Worm (Caenorhabditis elegans) whole organism, midembryonic: ENCODE data around the gene Y57E12AR.1.
"Not testable (repeated sequence)": the region's sequence is repeated elsewhere in the genome, so short reads cannot be mapped to it uniquely, and the experiment has no call there.

Source experiments
- T22C8.4 ChIP-seq: fragments of 200-800 bp; sonication (Bioruptor generic); IDR thresholded peaks from 2 replicates; pipeline ENCODE4 v1.3.6; 2022; ENCODE audit warnings: missing genetic modification characterization, missing compliant biosample characterization
- cog-1 ChIP-seq: sonication (generic microtip); optimal IDR thresholded peaks from 2 replicates; lab custom pipeline; 2016; ENCODE audit warnings: missing genetic modification characterization, missing compliant biosample characterization
- flt-1 ChIP-seq: fragments of 200-800 bp; sonication (Bioruptor generic); IDR thresholded peaks from 2 replicates; pipeline ENCODE4 v1.3.6; 2022; ENCODE audit warnings: missing genetic modification characterization, missing compliant biosample characterization
- klf-2 ChIP-seq: fragments of 200-800 bp; sonication (Bioruptor generic); conservative IDR thresholded peaks from 2 replicates; pipeline ENCODE4 v1.3.6; 2022; ENCODE audit warnings: missing genetic modification reagents, missing genetic modification characterization, missing compliant biosample characterization
- med-1 ChIP-seq: sonication (generic microtip); optimal IDR thresholded peaks from 2 replicates; lab custom pipeline; 2017; ENCODE audit warnings: missing genetic modification characterization, mild to moderate bottlenecking, missing compliant biosample characterization, antibody characterized with exemption, missing genetic modification reagents; ENCODE audit not compliant: insufficient read depth
- ref-1 ChIP-seq: fragments of 200-800 bp; sonication (Bioruptor generic); conservative IDR thresholded peaks from 2 replicates; pipeline ENCODE4 v1.3.6; 2022; ENCODE audit warnings: missing genetic modification reagents, missing genetic modification characterization, missing compliant biosample characterization
- tab-1 ChIP-seq: fragments of 200-800 bp; sonication (Bioruptor generic); IDR thresholded peaks from 2 replicates; pipeline ENCODE4 v1.3.6; 2022; ENCODE audit warnings: missing genetic modification characterization, missing compliant biosample characterization
- ztf-23 ChIP-seq: fragments of 200-800 bp; sonication (Bioruptor generic); IDR thresholded peaks from 2 replicates; pipeline ENCODE4 v1.3.6; 2022; ENCODE audit warnings: missing genetic modification reagents, missing genetic modification characterization, missing compliant biosample characterization
- ztf-29 ChIP-seq: fragments of 200-800 bp; sonication (Bioruptor generic); IDR thresholded peaks from 2 replicates; pipeline ENCODE4 v1.3.6; 2022; ENCODE audit warnings: missing genetic modification reagents, missing genetic modification characterization, missing compliant biosample characterization

Gene Y57E12AR.1

DNA sequence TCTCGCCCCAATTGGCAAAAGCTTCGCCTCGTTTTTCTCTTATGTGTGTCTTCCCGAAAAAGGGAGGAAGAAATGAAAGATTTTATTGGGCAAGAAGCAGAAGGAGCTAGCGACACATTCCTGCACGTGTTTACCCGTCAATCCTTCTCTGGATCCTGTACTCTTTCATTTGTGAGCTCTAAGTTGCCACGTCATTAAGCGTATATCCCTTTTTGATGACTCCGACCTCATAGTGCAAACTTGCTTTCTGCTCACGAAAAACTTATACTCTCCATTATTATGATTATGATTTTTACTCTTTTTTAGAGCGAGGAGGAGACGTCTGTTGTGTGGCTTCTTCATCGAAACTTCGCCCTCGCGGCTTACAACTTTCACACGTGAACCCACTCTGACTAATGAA lies 7.2 kb upstream of the Y57E12AR.1 start, which contains the start of gene F27B10.1:
F27B10.1 (plus strand) TSS at position 301 of the 400 bp plus-strand sequence.
- no peak for TF ChIP-seq klf-2 (GFP tag; lab: Robert Waterston, UW)
- TF ChIP-seq tab-1 = no peak
- TF ChIP-seq T22C8.4 = no peak
- TF ChIP-seq med-1 (GFP tag; lab: Kevin White, UChicago) = no peak
- no peak for TF ChIP-seq cog-1 (tag; lab: Kevin White, UChicago)
- TF ChIP-seq flt-1 (GFP tag; lab: Robert Waterston, UW) = no peak
- TF ChIP-seq ztf-23 (GFP tag; lab: Robert Waterston, UW) = no peak
- TF ChIP-seq ref-1 (GFP tag; lab: Robert Waterston, UW) = no peak
- no peak for TF ChIP-seq ztf-29 (GFP tag; lab: Robert Waterston, UW)

DNA sequence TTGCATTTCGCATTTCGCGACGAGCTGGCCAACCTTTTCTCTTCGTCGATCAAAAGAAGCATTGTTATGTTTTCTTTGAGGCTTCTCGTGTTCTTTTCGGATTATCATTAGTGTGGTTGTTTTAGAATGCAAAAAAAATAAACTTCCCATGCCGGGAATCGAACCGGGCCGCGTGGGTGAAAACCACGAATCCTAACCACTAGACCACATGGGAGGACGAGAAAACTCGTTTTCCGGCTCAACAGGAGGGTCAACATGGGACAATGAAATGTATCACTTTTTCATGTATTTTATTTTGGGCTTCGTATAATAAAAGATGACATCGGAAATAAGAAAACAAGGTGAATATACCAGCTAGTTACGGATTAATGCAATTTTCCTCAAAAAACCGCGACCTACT lies 4.5 kb upstream of the Y57E12AR.1 start:
- TF ChIP-seq med-1 (GFP tag; lab: Kevin White, UChicago) (no peak), tab-1 (no peak), T22C8.4 (no peak), cog-1 (tag; lab: Kevin White, UChicago) (no peak), ztf-23 (GFP tag; lab: Robert Waterston, UW) (no peak), ref-1 (GFP tag; lab: Robert Waterston, UW) (no peak), klf-2 (GFP tag; lab: Robert Waterston, UW) (no peak)

DNA sequence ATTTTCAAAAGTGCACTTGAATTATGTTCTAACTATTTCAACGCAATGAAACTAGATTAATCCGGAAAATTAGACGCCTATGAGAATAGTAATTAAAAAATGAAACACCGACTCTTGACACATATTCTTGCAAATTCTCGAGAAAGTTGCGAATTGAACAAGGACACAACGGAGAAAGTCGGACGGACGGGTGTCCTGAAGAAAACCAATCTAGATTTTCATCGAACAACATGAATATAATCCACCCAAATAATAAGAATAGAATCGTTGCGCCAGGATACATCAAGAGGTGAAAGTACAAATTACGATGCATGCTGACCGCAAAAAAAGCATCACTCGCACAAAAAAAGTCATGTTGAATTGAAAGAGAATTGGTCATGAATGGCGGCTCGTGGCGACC lies 3.7 kb upstream of the Y57E12AR.1 start:
- no peak for TF ChIP-seq med-1 (GFP tag; lab: Kevin White, UChicago)
- TF ChIP-seq flt-1 (GFP tag; lab: Robert Waterston, UW) = no peak
- TF ChIP-seq ztf-29 (GFP tag; lab: Robert Waterston, UW) = no peak
- TF ChIP-seq ztf-23 (GFP tag; lab: Robert Waterston, UW) = no peak
- TF ChIP-seq cog-1 (tag; lab: Kevin White, UChicago) = no peak
- TF ChIP-seq tab-1 = no peak
- no peak for TF ChIP-seq klf-2 (GFP tag; lab: Robert Waterston, UW)
- TF ChIP-seq ref-1 (GFP tag; lab: Robert Waterston, UW) = no peak
- TF ChIP-seq T22C8.4 = no peak

DNA sequence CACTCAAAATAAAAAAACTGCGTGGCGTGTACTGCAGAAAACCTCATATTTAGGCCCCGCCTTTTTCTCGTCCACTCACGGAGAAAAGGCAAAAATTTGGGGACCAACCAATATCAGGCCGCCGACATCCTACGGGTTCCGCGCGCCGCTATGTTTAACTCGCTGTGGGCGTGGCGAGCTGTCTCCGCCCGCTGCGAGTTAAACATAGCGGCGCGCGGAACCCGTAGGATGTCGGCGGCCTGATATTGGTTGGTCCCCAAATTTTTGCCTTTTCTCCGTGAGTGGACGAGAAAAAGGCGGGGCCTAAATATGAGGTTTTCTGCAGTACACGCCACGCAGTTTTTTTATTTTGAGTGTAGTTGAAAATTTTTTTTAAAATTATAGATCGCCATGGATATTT lies 2.3 kb downstream of the Y57E12AR.1 start, which contains the start of gene tmem-258:
tmem-258 (plus strand) TSS at position 385 of the 400 bp plus-strand sequence.
- TF ChIP-seq flt-1 (GFP tag; lab: Robert Waterston, UW); med-1 (GFP tag; lab: Kevin White, UChicago); cog-1 (tag; lab: Kevin White, UChicago): not testable (repeated sequence)

DNA sequence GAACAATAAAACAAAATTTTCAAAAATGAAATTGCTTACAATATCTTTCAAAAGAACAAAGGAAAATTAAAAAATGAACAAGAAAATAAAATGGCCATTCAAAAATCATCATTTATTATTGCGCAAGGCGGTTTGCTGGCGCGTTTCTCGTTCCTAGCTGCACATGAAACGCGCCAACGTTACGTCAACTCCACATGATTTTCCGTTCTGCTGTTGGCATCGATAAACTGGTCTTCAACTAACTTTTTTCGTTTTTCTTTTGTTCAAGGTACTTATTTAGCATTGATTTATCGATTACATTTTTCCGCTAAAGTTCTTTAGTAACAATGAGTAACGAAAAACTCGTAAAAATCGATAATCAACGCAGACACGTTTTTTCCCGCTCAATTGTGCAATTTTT lies 4.7 kb downstream of the Y57E12AR.1 start, which contains the start of the genes Y57E12AL.6 and Y57E12AL.1:
Y57E12AL.6 (minus strand) TSS at position 75 of the 400 bp plus-strand sequence.
Y57E12AL.1 (plus strand) TSS at position 135 of the 400 bp plus-strand sequence.
- peak; percentile 54 for TF ChIP-seq flt-1 (GFP tag; lab: Robert Waterston, UW)
- TF ChIP-seq T22C8.4 = peak; percentile 54
- TF ChIP-seq cog-1 (tag; lab: Kevin White, UChicago) = peak; percentile 43
- peak; percentile 80 for TF ChIP-seq ztf-23 (GFP tag; lab: Robert Waterston, UW)
- TF ChIP-seq med-1 (GFP tag; lab: Kevin White, UChicago) = peak; percentile 56
- no peak for TF ChIP-seq ref-1 (GFP tag; lab: Robert Waterston, UW)
- 0 out of 2 replicates have a peak, but pooled peaks have one; percentile 38 for TF ChIP-seq tab-1
- TF ChIP-seq klf-2 (GFP tag; lab: Robert Waterston, UW) = peak; percentile 50; the same call in 1 of the 2 replicates
- 0 out of 2 replicates have a peak, but pooled peaks have one; percentile 15 for TF ChIP-seq ztf-29 (GFP tag; lab: Robert Waterston, UW)

DNA sequence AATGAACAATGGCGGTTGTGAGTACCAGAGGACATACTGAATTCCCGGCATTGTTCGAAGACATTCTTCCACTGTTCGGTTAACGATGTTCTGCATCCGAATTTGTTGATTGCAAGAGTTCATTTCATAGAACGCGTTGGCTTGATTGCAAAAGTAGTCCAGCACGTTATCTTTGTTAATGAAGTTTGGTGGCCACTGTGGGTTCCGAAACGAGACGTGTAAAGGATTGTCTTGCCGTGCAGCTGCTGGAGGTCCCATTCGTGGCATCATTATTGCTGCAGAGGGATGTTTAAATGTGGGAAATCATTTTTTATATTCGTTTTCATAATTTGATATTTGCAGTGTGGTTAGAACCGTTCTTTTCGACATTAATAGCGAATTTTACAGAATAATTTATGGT lies 5.8 kb downstream of the Y57E12AR.1 start, which contains the start of gene mdt-6:
mdt-6 (minus strand) TSS at position 275 of the 400 bp plus-strand sequence.
- TF ChIP-seq tab-1 (no peak), flt-1 (GFP tag; lab: Robert Waterston, UW) (no peak), T22C8.4 (no peak), ztf-23 (GFP tag; lab: Robert Waterston, UW) (no peak), med-1 (GFP tag; lab: Kevin White, UChicago) (no peak), ztf-29 (GFP tag; lab: Robert Waterston, UW) (no peak), klf-2 (GFP tag; lab: Robert Waterston, UW) (no peak), cog-1 (tag; lab: Kevin White, UChicago) (no peak), ref-1 (GFP tag; lab: Robert Waterston, UW) (no peak)

DNA sequence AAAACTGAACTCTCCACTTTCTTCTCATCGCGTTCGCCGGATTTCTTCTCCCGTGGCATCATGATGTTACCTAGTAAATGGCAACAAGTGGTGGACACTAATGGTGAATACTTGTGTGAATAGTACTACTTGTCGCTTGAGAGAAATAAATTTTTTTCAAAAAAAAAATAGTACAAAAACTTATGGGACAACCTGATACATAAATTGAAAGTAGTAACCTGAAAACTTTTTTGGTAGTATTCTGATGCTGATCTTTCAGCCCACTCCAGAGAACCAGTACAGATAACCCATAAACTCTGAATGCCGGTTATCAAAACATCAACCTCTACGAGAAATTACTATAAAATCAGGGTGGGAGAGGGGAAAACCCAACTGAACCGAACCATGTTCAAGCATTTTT lies 7.3 kb downstream of the Y57E12AR.1 start, which contains the start of gene Y57E12AL.2:
Y57E12AL.2 (plus strand) TSS at position 301 of the 400 bp plus-strand sequence.
- not testable (repeated sequence) for TF ChIP-seq tab-1; klf-2 (GFP tag; lab: Robert Waterston, UW); flt-1 (GFP tag; lab: Robert Waterston, UW)

DNA sequence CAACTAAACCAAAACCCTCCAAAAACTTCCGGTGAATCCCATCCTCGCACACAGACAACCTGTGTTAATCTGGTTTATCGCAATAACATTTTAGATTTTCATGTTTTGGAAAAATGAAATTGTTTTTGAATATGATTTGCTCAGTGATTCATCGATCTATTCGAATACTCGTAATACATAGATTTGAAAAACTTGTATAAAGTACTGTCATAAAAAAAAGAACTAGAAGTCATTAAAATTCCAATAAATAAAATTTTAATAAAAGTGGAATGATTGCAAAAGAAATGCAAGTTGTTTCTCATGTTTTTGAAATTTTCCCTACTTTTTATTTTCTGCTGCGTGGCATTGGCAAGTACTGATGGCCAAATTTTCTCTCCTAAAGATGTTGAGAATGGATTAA lies 10.5 kb downstream of the Y57E12AR.1 start, which contains the start of gene spig-8:
spig-8 (plus strand) TSS at position 301 of the 400 bp plus-strand sequence.
- no peak for TF ChIP-seq T22C8.4

DNA sequence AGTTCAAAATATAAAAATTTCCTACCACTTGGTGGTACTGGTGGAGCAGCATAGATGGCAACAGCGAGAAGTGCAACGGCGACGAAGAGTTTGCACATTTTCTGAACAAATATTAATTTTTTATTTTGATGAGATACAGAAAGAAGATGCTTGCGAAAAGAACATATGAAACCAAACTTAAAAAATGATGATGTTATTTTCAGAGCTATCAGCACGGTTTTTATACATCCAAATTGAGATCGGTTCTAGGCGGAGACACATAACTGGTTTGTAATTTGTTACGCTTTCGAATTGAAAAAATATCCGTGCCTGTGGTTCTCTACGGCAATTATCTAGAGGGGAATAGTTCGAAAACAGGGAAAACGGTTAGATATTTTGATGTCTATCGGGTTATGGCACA lies 12.0 kb downstream of the Y57E12AR.1 start, which contains the start of gene txt-17:
txt-17 (minus strand) TSS at position 101 of the 400 bp plus-strand sequence.
- TF ChIP-seq ref-1 (GFP tag; lab: Robert Waterston, UW) (no peak), ztf-23 (GFP tag; lab: Robert Waterston, UW) (no peak), med-1 (GFP tag; lab: Kevin White, UChicago) (no peak), klf-2 (GFP tag; lab: Robert Waterston, UW) (no peak), cog-1 (tag; lab: Kevin White, UChicago) (no peak)
